Fruit fly (Drosophila melanogaster) S2 (cell line): ENCODE results near the gene RluA-1.

Experiments
- CG8478 ChIP-seq: fragments of >200 bp; optimal IDR thresholded peaks from 2 replicates; lab custom pipeline; 2018
- CTCF ChIP-seq, 2 experiments: fragments of >200 bp; optimal IDR thresholded peaks; 2 replicates each; lab custom pipeline; 2018

- no peak for TF ChIP-seq CG8478
- TF ChIP-seq CTCF (optimal IDR thresholded peaks at IDR 0.05; lab: Kevin White, UChicago): no peak
Observed at dm6 chr2L:10430802-10431476, 43.2 kb downstream of the RluA-1 start, which contains the start of the genes Bug22 and TfIIB.
